Fruit fly (Drosophila melanogaster): ENCODE data around the gene Zip99C.

Gene Zip99C

dm6 chr3R:29859763-29860162 is 8.9 kb downstream of the Zip99C start (continued):
- peak; percentile 54 for TF ChIP-seq CG2116 (GFP tag; optimal IDR thresholded peaks at IDR 0.05)
- peak; percentile 7 for TF ChIP-seq NC2β (GFP tag; optimal IDR thresholded peaks at IDR 0.05)
- peak; percentile 65 for TF ChIP-seq CG13894 (tag; optimal IDR thresholded peaks at IDR 0.05)
- TF ChIP-seq pros (GFP tag; optimal IDR thresholded peaks at IDR 0.05): no peak
- peak; percentile 56 for TF ChIP-seq CG13624 (GFP tag; optimal IDR thresholded peaks at IDR 0.05)
- peak; percentile 58 for TF ChIP-seq CG34224 (GFP tag; IDR thresholded peaks at IDR 0.05; ENCODE audit: partially characterized antibody)
- TF ChIP-seq CG10147 (GFP tag; optimal IDR thresholded peaks at IDR 0.05): peak; percentile 40
- TF ChIP-seq Myb (GFP tag; optimal IDR thresholded peaks at IDR 0.05): peak; percentile 42
- TF ChIP-seq ash1 (GFP tag; optimal IDR thresholded peaks at IDR 0.05): no peak
- no peak for TF ChIP-seq pan (optimal IDR thresholded peaks at IDR 0.05)
- peak in 1 of 2 experiments; percentile 65 for TF ChIP-seq pan (GFP tag; optimal IDR thresholded peaks at IDR 0.05 in 1 of 2, IDR thresholded peaks at IDR 0.05 in 1 of 2)
- TF ChIP-seq p53 (GFP tag; optimal IDR thresholded peaks at IDR 0.05): no peak
- peak; percentile 50 for TF ChIP-seq CG17359 (tag; optimal IDR thresholded peaks at IDR 0.05)
- TF ChIP-seq sens (GFP tag): peak; percentile 94
- no peak for TF ChIP-seq maf-S (GFP tag; optimal IDR thresholded peaks at IDR 0.05)
- peak; percentile 43; the same call in 1 of the 2 replicates for TF ChIP-seq ranshi (GFP tag; IDR thresholded peaks at IDR 0.05)
- no peak for TF ChIP-seq tio (GFP tag; optimal IDR thresholded peaks at IDR 0.05)
- no peak for TF ChIP-seq scrt (GFP tag; optimal IDR thresholded peaks at IDR 0.05)
- TF ChIP-seq row (GFP tag; IDR thresholded peaks at IDR 0.05): peak; percentile 83
- no peak for TF ChIP-seq inv (GFP tag; IDR thresholded peaks at IDR 0.05; ENCODE audit: partially characterized antibody)
- peak; percentile 65 for TF ChIP-seq CG9797 (GFP tag; optimal IDR thresholded peaks at IDR 0.05)
- TF ChIP-seq Xbp1 (GFP tag; optimal IDR thresholded peaks at IDR 0.05): peak; percentile 59
- peak; percentile 73 for TF ChIP-seq CG13296 (GFP tag; optimal IDR thresholded peaks at IDR 0.05)
- no peak for TF ChIP-seq ken (GFP tag; IDR thresholded peaks at IDR 0.05)
- peak; percentile 69 for TF ChIP-seq CG32532 (GFP tag; IDR thresholded peaks at IDR 0.05)
- TF ChIP-seq vfl (GFP tag; optimal IDR thresholded peaks at IDR 0.05): peak; percentile 18
- peak; percentile 16 for TF ChIP-seq Mad (GFP tag; optimal IDR thresholded peaks at IDR 0.05)
- TF ChIP-seq CG7556 (GFP tag; optimal IDR thresholded peaks at IDR 0.05): peak; percentile 13
- peak; percentile 37 for TF ChIP-seq az2 (GFP tag; optimal IDR thresholded peaks at IDR 0.05)
- no peak for TF ChIP-seq Poxn (GFP tag; IDR thresholded peaks at IDR 0.05)
- TF ChIP-seq Bgb (GFP tag; IDR thresholded peaks at IDR 0.05; ENCODE audit: partially characterized antibody): peak; percentile 58
- TF ChIP-seq ewg (GFP tag; optimal IDR thresholded peaks at IDR 0.05): peak; percentile 6
- TF ChIP-seq Fer1 (GFP tag; optimal IDR thresholded peaks at IDR 0.05): peak; percentile 68
- TF ChIP-seq tin (GFP tag; optimal IDR thresholded peaks at IDR 0.05): peak; percentile 8
- TF ChIP-seq CoRest (tag; optimal IDR thresholded peaks at IDR 0.05): peak; percentile 64

dm6 chr3R:29858806-29859205 is 9.9 kb downstream of the Zip99C start, which contains the start of gene CG7824:
Gene CG7824 (minus strand): TSS chr3R:29858936.
- TF ChIP-seq ase (GFP tag; IDR thresholded peaks at IDR 0.05) (no peak), CG16813 (GFP tag; IDR thresholded peaks at IDR 0.05; ENCODE audit: partially characterized antibody) (no peak), CG1602 (GFP tag; optimal IDR thresholded peaks at IDR 0.05) (no peak), lilli (GFP tag; optimal IDR thresholded peaks at IDR 0.05) (no peak), CG9797 (GFP tag; optimal IDR thresholded peaks at IDR 0.05) (peak; percentile 57), HmgZ (tag; optimal IDR thresholded peaks at IDR 0.05) (peak; percentile 45), Med (GFP tag) (peak; percentile 11), CoRest (tag; optimal IDR thresholded peaks at IDR 0.05) (peak; percentile 19), tap (tag; optimal IDR thresholded peaks at IDR 0.05) (no peak), CG2678 (tag; optimal IDR thresholded peaks at IDR 0.05) (no peak), CG14965 (GFP tag; optimal IDR thresholded peaks at IDR 0.05; ENCODE audit: borderline replicate concordance) (no peak), zen2 (GFP tag; IDR thresholded peaks at IDR 0.05; ENCODE audit: partially characterized antibody) (no peak), Lpt (GFP tag; optimal IDR thresholded peaks at IDR 0.05) (no peak), CG9932 (GFP tag; IDR thresholded peaks at IDR 0.05) (no peak), CG4282 (GFP tag; optimal IDR thresholded peaks at IDR 0.05) (no peak), NK7.1 (GFP tag; optimal IDR thresholded peaks at IDR 0.05) (no peak), lmd (GFP tag; IDR thresholded peaks at IDR 0.05) (no peak), Vsx1 (GFP tag; optimal IDR thresholded peaks at IDR 0.05) (no peak), CG2889 (GFP tag; IDR thresholded peaks at IDR 0.05) (no peak), CG11560 (tag; IDR thresholded peaks at IDR 0.05) (no peak)

Measured in whole organism, embryonic.